Fruit fly (Drosophila melanogaster): Measurements from ENCODE around the gene CG15824.

Gene CG15824

DNA sequence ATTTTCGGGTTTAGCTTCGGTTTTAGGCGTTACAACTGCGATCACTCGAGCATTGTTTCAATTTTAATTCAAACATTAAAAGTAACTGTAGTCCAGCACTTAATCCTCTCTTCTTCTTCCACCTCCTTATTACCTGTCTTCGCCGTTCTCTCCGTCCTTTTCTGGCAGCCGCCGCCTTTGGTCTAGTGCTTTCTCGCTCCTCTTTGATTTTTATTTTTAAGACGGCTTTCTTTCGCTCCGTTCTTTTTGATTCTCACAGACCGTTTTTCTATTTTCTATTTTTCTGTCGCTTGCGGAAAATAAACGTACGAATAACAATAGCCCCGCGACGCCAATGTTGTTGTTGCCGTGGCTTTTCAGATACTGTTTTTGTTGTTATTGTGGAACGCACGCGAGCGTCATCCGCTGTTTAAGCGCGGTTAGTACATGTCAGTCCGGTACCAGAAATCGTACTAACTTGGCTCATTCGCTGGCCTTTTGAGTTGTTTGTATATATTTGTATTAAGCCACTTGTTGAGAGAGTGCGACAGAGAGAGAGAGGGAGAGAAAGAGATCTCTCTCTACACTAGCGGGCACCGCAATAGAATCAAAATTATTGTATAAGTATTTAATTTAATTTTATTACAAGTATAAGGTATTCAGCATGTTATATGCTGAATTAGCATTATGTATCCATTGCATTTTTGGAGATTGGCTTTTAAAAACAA lies 16.9 kb downstream of the CG15824 start, which contains the start of gene aru:
aru (minus strand) TSS at position 456 of the 707 bp plus-strand sequence.
- no peak; the same call in 2 of the 3 replicates for TF ChIP-seq B-H1 (GFP tag; IDR thresholded peaks at IDR 0.05)
- TF ChIP-seq CG16815 (GFP tag; optimal IDR thresholded peaks at IDR 0.05), result no peak
- TF ChIP-seq Mrtf (GFP tag; IDR thresholded peaks at IDR 0.05), result no peak
- TF ChIP-seq CG7928 (GFP tag; optimal IDR thresholded peaks at IDR 0.05), result no peak
- TF ChIP-seq hth (optimal IDR thresholded peaks at IDR 0.05), result no peak
- TF ChIP-seq PHDP (tag; optimal IDR thresholded peaks at IDR 0.05), result peak; percentile 58
- TF ChIP-seq Asciz (GFP tag; optimal IDR thresholded peaks at IDR 0.05), result peak; percentile 65
- TF ChIP-seq D (optimal IDR thresholded peaks at IDR 0.05), result no peak
- TF ChIP-seq D (GFP tag; optimal IDR thresholded peaks at IDR 0.05), result peak; percentile 29
- no peak for TF ChIP-seq CG4404 (GFP tag; IDR thresholded peaks at IDR 0.05)
- TF ChIP-seq CG16863 (GFP tag; optimal IDR thresholded peaks at IDR 0.05), result no peak
- no peak for TF ChIP-seq pzg (GFP tag; optimal IDR thresholded peaks at IDR 0.05)
- TF ChIP-seq CG7786 (GFP tag; optimal IDR thresholded peaks at IDR 0.05), result no peak
- TF ChIP-seq salm (tag; optimal IDR thresholded peaks at IDR 0.05), result no peak
- peak; percentile 45 for TF ChIP-seq CG18262 (tag; optimal IDR thresholded peaks at IDR 0.05)
- TF ChIP-seq fd96Cb (tag; optimal IDR thresholded peaks at IDR 0.05), result peak; percentile 23
- TF ChIP-seq Gug (GFP tag; IDR thresholded peaks at IDR 0.05), result no peak
- no peak for TF ChIP-seq HLHmδ (GFP tag; optimal IDR thresholded peaks at IDR 0.05)
- TF ChIP-seq gce (GFP tag; IDR thresholded peaks at IDR 0.05), result no peak
- 0 out of 2 replicates have a peak, but pooled peaks have one; percentile 18 for TF ChIP-seq Nf-YA (GFP tag; IDR thresholded peaks at IDR 0.05)
- TF ChIP-seq chinmo (GFP tag; IDR thresholded peaks at IDR 0.05; ENCODE audit: partially characterized antibody), result 0 out of 4 replicates have a peak, but pooled peaks have one; percentile 60
- no peak for TF ChIP-seq CG8281 (tag; optimal IDR thresholded peaks at IDR 0.05)
- peak; percentile 13; the same call in 1 of the 2 replicates for TF ChIP-seq ato (GFP tag; IDR thresholded peaks at IDR 0.05; ENCODE audit: partially characterized antibody)
- TF ChIP-seq wek (GFP tag; optimal IDR thresholded peaks at IDR 0.05), result peak; percentile 16
- peak; percentile 43 for TF ChIP-seq CG6854 (GFP tag; optimal IDR thresholded peaks at IDR 0.05)
- no peak for TF ChIP-seq Ets97D (GFP tag; optimal IDR thresholded peaks at IDR 0.05)
- TF ChIP-seq Spps (tag; optimal IDR thresholded peaks at IDR 0.05), result no peak
- no peak for TF ChIP-seq ind (GFP tag; optimal IDR thresholded peaks at IDR 0.05)
- no peak for TF ChIP-seq CG6272 (GFP tag; IDR thresholded peaks at IDR 0.05)
- TF ChIP-seq Eip74EF (GFP tag; optimal IDR thresholded peaks at IDR 0.05), result peak in 1 of 2 experiments; percentile 31
- TF ChIP-seq lov (optimal IDR thresholded peaks at IDR 0.05), result no peak
- TF ChIP-seq lov (GFP tag; IDR thresholded peaks at IDR 0.05), result no peak
- peak; percentile 19; the same call in 1 of the 2 replicates for TF ChIP-seq sens-2 (GFP tag; IDR thresholded peaks at IDR 0.05)
- peak; percentile 24 for TF ChIP-seq MTF-1 (GFP tag; optimal IDR thresholded peaks at IDR 0.05; ENCODE audit: borderline replicate concordance)
- no peak for TF ChIP-seq dpn (GFP tag; optimal IDR thresholded peaks at IDR 0.05)
- no peak for TF ChIP-seq CG3995 (GFP tag; optimal IDR thresholded peaks at IDR 0.05)
- no peak for TF ChIP-seq Tbp (GFP tag; optimal IDR thresholded peaks at IDR 0.05)
- no peak for TF ChIP-seq CG9797 (GFP tag; optimal IDR thresholded peaks at IDR 0.05)
- TF ChIP-seq hbn (GFP tag; IDR thresholded peaks at IDR 0.05; ENCODE audit: partially characterized antibody), result no peak
- TF ChIP-seq kah (GFP tag; optimal IDR thresholded peaks at IDR 0.05), result peak; percentile 83
- TF ChIP-seq CG9932 (GFP tag; IDR thresholded peaks at IDR 0.05), result no peak
- no peak for TF ChIP-seq shn (GFP tag; optimal IDR thresholded peaks at IDR 0.05)
- no peak for TF ChIP-seq ssp (GFP tag; IDR thresholded peaks at IDR 0.05)
- TF ChIP-seq CG8359 (GFP tag; optimal IDR thresholded peaks at IDR 0.05; ENCODE audit: borderline replicate concordance), result no peak
- peak; percentile 17 for TF ChIP-seq CG18599 (GFP tag; optimal IDR thresholded peaks at IDR 0.05)
- TF ChIP-seq CG12391 (tag; optimal IDR thresholded peaks at IDR 0.05), result peak; percentile 60
- peak; percentile 7 for TF ChIP-seq tin (GFP tag; optimal IDR thresholded peaks at IDR 0.05)
- no peak for TF ChIP-seq CG12236 (GFP tag; optimal IDR thresholded peaks at IDR 0.05)
- TF ChIP-seq CG10321 (GFP tag; IDR thresholded peaks at IDR 0.05), result no peak
- TF ChIP-seq Opbp (GFP tag; IDR thresholded peaks at IDR 0.05; ENCODE audit: partially characterized antibody), result no peak
